Fruit fly (Drosophila melanogaster) whole organism, embryonic: ENCODE data around the gene AstCC.

Experiments used
- CG12071 ChIP-seq: fragments of 200-800 bp; sonication (Bioruptor generic); optimal IDR thresholded peaks from 3 replicates; lab custom pipeline; 2018; ENCODE audit warnings: missing biosample characterization, mild to moderate bottlenecking, missing genetic modification characterization
- CG12299 ChIP-seq: fragments of 200-800 bp; sonication (Bioruptor generic); optimal IDR thresholded peaks from 2 replicates; lab custom pipeline; 2018; ENCODE audit warnings: missing biosample characterization, mild to moderate bottlenecking, missing genetic modification characterization
- CG12391 ChIP-seq: fragments of 200-800 bp; sonication (Bioruptor generic); optimal IDR thresholded peaks from 3 replicates; lab custom pipeline; 2018; ENCODE audit warnings: missing biosample characterization, mild to moderate bottlenecking, missing genetic modification characterization, moderate library complexity
- CG13123 ChIP-seq: fragments of 200-800 bp; sonication (Bioruptor generic); optimal IDR thresholded peaks from 2 replicates; lab custom pipeline; 2016; ENCODE audit warnings: missing biosample characterization, missing genetic modification characterization
- CG14441 ChIP-seq: fragments of 200-800 bp; sonication (Bioruptor generic); IDR thresholded peaks from 2 replicates; pipeline ENCODE4 v1.3.6; 2022; ENCODE audit warnings: missing biosample characterization, missing genetic modification characterization
- CG16813 ChIP-seq: fragments of 200-800 bp; sonication (Bioruptor generic); IDR thresholded peaks from 3 replicates; pipeline ENCODE4 v1.3.6; 2022; ENCODE audit warnings: missing biosample characterization, missing genetic modification characterization; ENCODE audit not compliant: partially characterized antibody
- CG17385 ChIP-seq: fragments of 200-800 bp; sonication (Bioruptor generic); optimal IDR thresholded peaks from 3 replicates; lab custom pipeline; 2018; ENCODE audit warnings: missing biosample characterization, mild to moderate bottlenecking, missing genetic modification characterization
- CG17912 ChIP-seq: fragments of 200-800 bp; sonication (Bioruptor generic); optimal IDR thresholded peaks from 2 replicates; lab custom pipeline; 2018; ENCODE audit warnings: missing biosample characterization, mild to moderate bottlenecking, missing genetic modification characterization
- CG18619 ChIP-seq: fragments of 200-800 bp; sonication (Bioruptor generic); optimal IDR thresholded peaks from 3 replicates; lab custom pipeline; 2017; ENCODE audit warnings: missing biosample characterization, mild to moderate bottlenecking, missing genetic modification characterization
- CG2116 ChIP-seq: fragments of 200-800 bp; sonication (Bioruptor generic); optimal IDR thresholded peaks from 3 replicates; lab custom pipeline; 2018; ENCODE audit warnings: missing biosample characterization, mild to moderate bottlenecking, missing genetic modification characterization
- CG30020 ChIP-seq: fragments of 200-800 bp; optimal IDR thresholded peaks from 2 replicates; lab custom pipeline; 2019; ENCODE audit warnings: missing biosample characterization, mild to moderate bottlenecking, missing genetic modification characterization, moderate library complexity
- CG3726 ChIP-seq: fragments of 200-800 bp; sonication (Bioruptor generic); IDR thresholded peaks from 3 replicates; pipeline ENCODE4, ENCODE4 v1.3.6; 2022; ENCODE audit warnings: missing biosample characterization, missing genetic modification characterization
- CG4404 ChIP-seq: fragments of 200-800 bp; sonication (Bioruptor generic); IDR thresholded peaks from 2 replicates; pipeline ENCODE4 v1.3.6; 2022; ENCODE audit warnings: missing biosample characterization, missing genetic modification characterization
- CG8388 ChIP-seq: fragments of 200-800 bp; sonication (Bioruptor generic); optimal IDR thresholded peaks from 2 replicates; lab custom pipeline; 2019; ENCODE audit warnings: missing biosample characterization, mild to moderate bottlenecking, missing genetic modification characterization, moderate library complexity
- CG9215 ChIP-seq: fragments of 200-800 bp; sonication (Bioruptor generic); IDR thresholded peaks from 2 replicates; pipeline ENCODE4 v1.3.6; 2022; ENCODE audit warnings: missing biosample characterization, missing genetic modification characterization
- CG9817 ChIP-seq: fragments of 200-800 bp; sonication (Bioruptor generic); optimal IDR thresholded peaks from 2 replicates; lab custom pipeline; 2018; ENCODE audit warnings: missing biosample characterization, mild to moderate bottlenecking, missing genetic modification characterization, moderate library complexity
- D ChIP-seq, 2 experiments: fragments of 200-800 bp in 1 of 2; fragments of >200 bp in 1 of 2; sonication (Bioruptor generic) in 1 of 2; optimal IDR thresholded peaks; 2 replicates in 1 of 2; 3 replicates in 1 of 2; lab custom pipeline; 2017; ENCODE audit warnings: mild to moderate bottlenecking in 1 of 2, missing biosample characterization in 1 of 2, missing genetic modification characterization in 1 of 2, missing genetic modification reagents in 1 of 2
- Dfd ChIP-seq, 2 experiments: fragments of >200 bp; optimal IDR thresholded peaks; 2 replicates each; lab custom pipeline; 2017; ENCODE audit warnings: missing biosample characterization in 2 of 2, missing genetic modification characterization in 2 of 2
- Dip3 ChIP-seq: fragments of 200-800 bp; sonication (Bioruptor generic); optimal IDR thresholded peaks from 3 replicates; lab custom pipeline; 2016; ENCODE audit warnings: missing biosample characterization, missing genetic modification characterization
- Dref ChIP-seq: fragments of 200-800 bp; sonication (Bioruptor generic); IDR thresholded peaks from 2 replicates; pipeline ENCODE4 v1.3.6; 2022; ENCODE audit warnings: missing biosample characterization, missing genetic modification characterization
- E2f1 ChIP-seq: fragments of 200-800 bp; sonication (Bioruptor generic); IDR thresholded peaks from 2 replicates; pipeline ENCODE4 v1.3.6; 2022; ENCODE audit warnings: missing biosample characterization, missing genetic modification characterization
- ERR ChIP-seq: fragments of 200-800 bp; sonication (Bioruptor generic); optimal IDR thresholded peaks from 2 replicates; lab custom pipeline; 2016; ENCODE audit warnings: missing biosample characterization, missing genetic modification characterization
- Hsf ChIP-seq: fragments of 200-800 bp; sonication (Bioruptor generic); optimal IDR thresholded peaks from 3 replicates; lab custom pipeline; 2016; ENCODE audit warnings: missing biosample characterization, missing genetic modification characterization
- Oli ChIP-seq: fragments of 200-800 bp; sonication (Bioruptor generic); optimal IDR thresholded peaks from 2 replicates; lab custom pipeline; 2018; ENCODE audit warnings: missing biosample characterization, mild to moderate bottlenecking, missing genetic modification characterization, moderate library complexity
- Poxn ChIP-seq: fragments of 200-800 bp; sonication (Bioruptor generic); IDR thresholded peaks from 2 replicates; pipeline ENCODE4 v1.3.6; 2022; ENCODE audit warnings: missing biosample characterization, missing genetic modification characterization
- Sox102F ChIP-seq: fragments of 200-800 bp; sonication (Bioruptor generic); optimal IDR thresholded peaks from 2 replicates; lab custom pipeline; 2018; ENCODE audit warnings: missing biosample characterization, mild to moderate bottlenecking, missing genetic modification characterization, moderate library complexity
- abd-A ChIP-seq: fragments of 200-800 bp; sonication (Bioruptor generic); optimal IDR thresholded peaks from 3 replicates; lab custom pipeline; 2019; ENCODE audit warnings: missing biosample characterization, mild to moderate bottlenecking, missing genetic modification characterization, moderate library complexity
- ac ChIP-seq: fragments of 200-800 bp; sonication (Bioruptor generic); optimal IDR thresholded peaks from 3 replicates; lab custom pipeline; 2017; ENCODE audit warnings: missing biosample characterization, mild to moderate bottlenecking, missing genetic modification characterization
- ash1 ChIP-seq: fragments of 200-800 bp; sonication (Bioruptor generic); optimal IDR thresholded peaks from 2 replicates; lab custom pipeline; 2018; ENCODE audit warnings: missing biosample characterization, mild to moderate bottlenecking, missing genetic modification characterization
- br ChIP-seq: fragments of >200 bp; optimal IDR thresholded peaks from 2 replicates; lab custom pipeline; 2017
- bsh ChIP-seq, 2 experiments: fragments of 200-800 bp; sonication (Bioruptor generic); optimal IDR thresholded peaks; 2 replicates each; lab custom pipeline; 2017 to 2018; ENCODE audit warnings: mild to moderate bottlenecking in 2 of 2, missing biosample characterization in 2 of 2, missing genetic modification characterization in 2 of 2, moderate library complexity in 1 of 2
- caup ChIP-seq: fragments of 200-800 bp; sonication (Bioruptor generic); optimal IDR thresholded peaks from 3 replicates; lab custom pipeline; 2017; ENCODE audit warnings: missing biosample characterization, mild to moderate bottlenecking, missing genetic modification characterization, moderate library complexity; ENCODE audit not compliant: severe bottlenecking
- chif ChIP-seq, 2 experiments: fragments of 200-800 bp; sonication (Bioruptor generic); optimal IDR thresholded peaks; 3 replicates each; lab custom pipeline; 2016; ENCODE audit warnings: missing biosample characterization in 2 of 2, missing genetic modification characterization in 2 of 2
- crp ChIP-seq, 2 experiments: fragments of 200-800 bp; sonication (Bioruptor generic); optimal IDR thresholded peaks; 2 replicates in 1 of 2; 3 replicates in 1 of 2; lab custom pipeline; 2017; ENCODE audit warnings: missing biosample characterization in 2 of 2, missing genetic modification characterization in 2 of 2, mild to moderate bottlenecking in 1 of 2, moderate library complexity in 1 of 2
- dpn ChIP-seq, 2 experiments: fragments of 200-800 bp; sonication (Bioruptor generic); optimal IDR thresholded peaks; 3 replicates each; lab custom pipeline; 2016; ENCODE audit warnings: missing biosample characterization in 2 of 2, missing genetic modification characterization in 2 of 2
- en ChIP-seq: fragments of 200-800 bp; sonication (Bioruptor generic); optimal IDR thresholded peaks from 2 replicates; lab custom pipeline; 2016; ENCODE audit warnings: missing biosample characterization, missing genetic modification characterization
- hth ChIP-seq: fragments of >200 bp; optimal IDR thresholded peaks from 2 replicates; lab custom pipeline; 2017; ENCODE audit warnings: inconsistent platforms
- ind ChIP-seq: fragments of 200-800 bp; sonication (Bioruptor generic); optimal IDR thresholded peaks from 3 replicates; lab custom pipeline; 2016; ENCODE audit warnings: missing biosample characterization, missing genetic modification characterization
- kah ChIP-seq: fragments of 200-800 bp; sonication (Bioruptor generic); optimal IDR thresholded peaks from 2 replicates; lab custom pipeline; 2018; ENCODE audit warnings: missing biosample characterization, mild to moderate bottlenecking, missing genetic modification characterization
- mld ChIP-seq: fragments of 200-800 bp; sonication (Bioruptor generic); IDR thresholded peaks from 3 replicates; pipeline ENCODE4 v1.3.6; 2022; ENCODE audit warnings: missing biosample characterization, missing genetic modification characterization; ENCODE audit not compliant: partially characterized antibody
- odd ChIP-seq: fragments of 200-800 bp; sonication (Bioruptor generic); optimal IDR thresholded peaks from 2 replicates; lab custom pipeline; 2017; ENCODE audit warnings: missing biosample characterization, mild to moderate bottlenecking, missing genetic modification characterization
- ro ChIP-seq: fragments of 200-800 bp; sonication (Bioruptor generic); IDR thresholded peaks from 2 replicates; pipeline ENCODE4 v1.3.6; 2022; ENCODE audit warnings: missing biosample characterization, missing genetic modification characterization
- sc ChIP-seq, 3 experiments: fragments of >200 bp in 2 of 3; fragments of 200-800 bp in 1 of 3; sonication (Bioruptor generic) in 1 of 3; optimal IDR thresholded peaks; 2 replicates in 2 of 3; 3 replicates in 1 of 3; lab custom pipeline; 2017; ENCODE audit warnings: mild to moderate bottlenecking in 1 of 3, missing biosample characterization in 1 of 3, missing genetic modification characterization in 1 of 3, missing genetic modification reagents in 1 of 3
- sens-2 ChIP-seq: fragments of 200-800 bp; sonication (Bioruptor generic); IDR thresholded peaks from 2 replicates; pipeline ENCODE4 v1.3.6; 2022; ENCODE audit warnings: missing biosample characterization, missing genetic modification characterization
- seq ChIP-seq: fragments of 200-800 bp; sonication (Bioruptor generic); IDR thresholded peaks from 2 replicates; pipeline ENCODE4 v1.3.6; 2022; ENCODE audit warnings: missing biosample characterization, missing genetic modification characterization
- tna ChIP-seq: fragments of 200-800 bp; sonication (Bioruptor generic); IDR thresholded peaks from 2 replicates; pipeline ENCODE4 v1.3.6; 2022; ENCODE audit warnings: missing biosample characterization, missing genetic modification characterization; ENCODE audit not compliant: partially characterized antibody
- trem ChIP-seq: fragments of 200-800 bp; optimal IDR thresholded peaks from 3 replicates; lab custom pipeline; 2019; ENCODE audit warnings: missing biosample characterization, mild to moderate bottlenecking, missing genetic modification characterization, moderate library complexity
- trh ChIP-seq: fragments of 200-800 bp; sonication (Bioruptor generic); optimal IDR thresholded peaks from 2 replicates; lab custom pipeline; 2016; ENCODE audit warnings: missing biosample characterization, missing genetic modification characterization

Gene AstCC

dm6 chr2L:11057333-11058110, 27.5 kb downstream of the AstCC start (continued):
- TF ChIP-seq bsh (GFP tag; optimal IDR thresholded peaks at IDR 0.05; lab: Kevin White, UChicago) (peak; percentile 55 to 70), trh (GFP tag; lab: Kevin White, UChicago) (no peak), CG14441 (GFP tag; lab: Robert Waterston, UW) (peak; percentile 59), ind (GFP tag; lab: Kevin White, UChicago) (peak; percentile 40), CG9817 (tag; lab: Kevin White, UChicago) (peak; percentile 8), ash1 (GFP tag; lab: Kevin White, UChicago) (no peak), Hsf (peak; percentile 81), CG12391 (tag; lab: Kevin White, UChicago) (peak; percentile 67), odd (GFP tag; lab: Kevin White, UChicago) (peak; percentile 47), dpn (GFP tag; optimal IDR thresholded peaks at IDR 0.05; lab: Kevin White, UChicago) (peak; percentile 43 to 86), Dref (no peak), abd-A (tag; lab: Kevin White, UChicago) (no peak), CG12299 (peak; percentile 55), CG4404 (GFP tag; lab: Robert Waterston, UW) (peak; percentile 7; the same call in 1 of the 2 replicates), caup (peak; percentile 73), tna (GFP tag; lab: Robert Waterston, UW) (no peak), trem (peak; percentile 50), Dip3 (peak; percentile 26), Dfd (GFP tag; optimal IDR thresholded peaks at IDR 0.05; lab: Kevin White, UChicago) (no peak), CG30020 (tag; lab: Kevin White, UChicago) (peak; percentile 40), crp (GFP tag; optimal IDR thresholded peaks at IDR 0.05; lab: Kevin White, UChicago) (peak in 1 of 2 experiments; percentile 46), CG8388 (GFP tag; lab: Kevin White, UChicago) (peak; percentile 71), sc (optimal IDR thresholded peaks at IDR 0.05; lab: Kevin White, UChicago) (no peak), sc (GFP tag; optimal IDR thresholded peaks at IDR 0.05; lab: Kevin White, UChicago) (peak; percentile 50), sens-2 (GFP tag; lab: Robert Waterston, UW) (no peak), Sox102F (peak; percentile 72), br (no peak), kah (GFP tag; lab: Kevin White, UChicago) (peak; percentile 48), CG3726 (GFP tag; lab: Robert Waterston, UW) (no peak), seq (peak; percentile 79), ERR (GFP tag; lab: Kevin White, UChicago) (no peak), ro (peak; percentile 78), CG17912 (GFP tag; lab: Kevin White, UChicago) (no peak), CG16813 (GFP tag; lab: Robert Waterston, UW) (no peak), ac (GFP tag; lab: Kevin White, UChicago) (no peak), CG2116 (peak; percentile 49), CG12071 (no peak), CG9215 (GFP tag; lab: Robert Waterston, UW) (no peak; the same call in 1 of the 2 replicates), E2f1 (peak; percentile 56), CG13123 (peak; percentile 1), CG17385 (peak; percentile 72), Oli (tag; lab: Kevin White, UChicago) (peak; percentile 82), CG18619 (GFP tag; lab: Kevin White, UChicago) (peak; percentile 79), hth (lab: Kevin White, UChicago) (no peak), en (GFP tag; lab: Kevin White, UChicago) (no peak), D (optimal IDR thresholded peaks at IDR 0.05; lab: Kevin White, UChicago) (no peak), D (GFP tag; optimal IDR thresholded peaks at IDR 0.05; lab: Kevin White, UChicago) (peak; percentile 75), Poxn (peak; percentile 28; the same call in 1 of the 2 replicates), mld (GFP tag; lab: Robert Waterston, UW) (no peak), chif (GFP tag; optimal IDR thresholded peaks at IDR 0.05; lab: Kevin White, UChicago) (peak; percentile 69 to 84)
- TF ChIP-seq, all 482 proteins: peak for 327
